Worm (Caenorhabditis elegans) whole organism, early embryonic: Measurements from ENCODE around the gene Y6D1A.1.

ENCODE experiments used
- F13C5.2 ChIP-seq: sonication (generic microtip); optimal IDR thresholded peaks from 2 replicates; lab custom pipeline; 2017; ENCODE audit warnings: mild to moderate bottlenecking, missing genetic modification characterization, inconsistent platforms, missing compliant biosample characterization
- aly-1 ChIP-seq: sonication (generic microtip); optimal IDR thresholded peaks from 2 replicates; lab custom pipeline; 2016; ENCODE audit warnings: missing genetic modification characterization, missing compliant biosample characterization
- ama-1 ChIP-seq: fragments of 150-350 bp; optimal IDR thresholded peaks from 2 replicates; lab custom pipeline; 2014
- flt-1 ChIP-seq: fragments of 200-800 bp; sonication (Bioruptor generic); IDR thresholded peaks from 2 replicates; pipeline ENCODE4 v1.3.6; 2022; ENCODE audit warnings: missing genetic modification characterization, missing compliant biosample characterization
- hmg-4 ChIP-seq: fragments of 200-800 bp; sonication (Bioruptor generic); optimal IDR thresholded peaks from 2 replicates; lab custom pipeline; 2018; ENCODE audit warnings: mild to moderate bottlenecking, missing genetic modification characterization, missing compliant biosample characterization
- hnd-1 ChIP-seq: sonication (generic microtip); optimal IDR thresholded peaks from 2 replicates; lab custom pipeline; 2016; ENCODE audit warnings: missing genetic modification characterization, missing compliant biosample characterization
- pes-1 ChIP-seq: fragments of 200-800 bp; sonication (Bioruptor generic); IDR thresholded peaks from 2 replicates; pipeline ENCODE4 v1.3.6; 2022; ENCODE audit warnings: missing genetic modification reagents, missing genetic modification characterization, missing compliant biosample characterization
- scrt-1 ChIP-seq: fragments of 200-800 bp; sonication (Bioruptor generic); IDR thresholded peaks from 2 replicates; pipeline ENCODE4 v1.3.6; 2022; ENCODE audit warnings: missing genetic modification characterization, missing compliant biosample characterization
- sea-1 ChIP-seq: fragments of 200-800 bp; sonication (Bioruptor generic); conservative IDR thresholded peaks from 2 replicates; pipeline ENCODE4 v1.3.6; 2022; ENCODE audit warnings: missing genetic modification characterization, missing compliant biosample characterization
- tbx-37 ChIP-seq: fragments of 200-800 bp; sonication (Bioruptor generic); conservative IDR thresholded peaks from 2 replicates; pipeline ENCODE4 v1.3.6; 2022; ENCODE audit warnings: missing genetic modification reagents, missing genetic modification characterization, missing compliant biosample characterization
- tra-4 ChIP-seq: sonication (generic microtip); optimal IDR thresholded peaks from 2 replicates; lab custom pipeline; 2017; ENCODE audit warnings: missing genetic modification characterization, missing compliant biosample characterization

DNA sequence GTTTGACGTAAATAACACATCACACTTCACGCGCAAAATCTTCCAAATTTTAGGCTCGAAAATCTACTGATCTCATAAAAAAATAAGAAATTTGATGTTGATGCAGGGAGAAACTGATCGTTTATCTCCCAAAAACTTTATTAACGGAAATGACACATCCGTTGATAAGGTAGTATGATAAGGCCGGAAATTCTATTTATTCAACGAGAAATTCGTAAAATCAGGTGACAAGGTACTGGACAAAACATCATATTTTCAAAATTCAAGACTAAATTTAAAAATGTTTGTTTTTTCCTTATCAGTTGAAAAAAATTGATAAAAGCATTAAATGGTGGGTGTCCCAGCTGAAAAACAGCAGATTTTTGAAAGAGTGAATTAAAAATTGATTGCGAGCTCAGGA is 36.4 kb upstream of the Y6D1A.1 start:
- TF ChIP-seq flt-1 (no peak), ama-1 (lab: Kevin White, UChicago) (no peak), hmg-4 (GFP tag; lab: Kevin White, UChicago) (no peak), sea-1 (GFP tag; lab: Robert Waterston, UW) (no peak), scrt-1 (GFP tag; lab: Robert Waterston, UW) (no peak), hnd-1 (tag; lab: Kevin White, UChicago) (no peak), pes-1 (GFP tag; lab: Robert Waterston, UW) (no peak), tbx-37 (GFP tag; lab: Robert Waterston, UW) (no peak), aly-1 (tag; lab: Kevin White, UChicago) (no peak), F13C5.2 (no peak), tra-4 (tag; lab: Kevin White, UChicago) (no peak)
